Worm (Caenorhabditis elegans): ENCODE data around the gene pals-34.

DNA sequence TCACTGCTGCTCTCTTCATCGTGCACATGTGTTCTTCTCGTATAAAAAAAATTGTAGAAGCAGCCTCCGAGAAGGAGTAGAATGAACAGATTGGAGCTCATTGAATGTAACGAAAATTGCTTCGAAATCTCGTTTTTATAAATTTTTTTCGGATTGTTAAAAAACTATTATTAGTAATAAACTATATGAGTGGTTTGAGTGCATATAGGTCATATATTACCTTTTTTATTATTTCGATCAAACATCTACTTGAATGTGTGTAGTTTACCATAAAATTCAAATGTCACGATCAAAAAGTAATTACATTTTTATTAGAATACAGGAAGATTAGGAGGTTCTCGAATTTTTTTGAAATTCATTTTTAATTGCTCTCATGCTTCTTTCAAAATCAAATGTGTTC lies 3.4 kb downstream of the pals-34 start, which contains the start of gene clec-216:
- TF ChIP-seq cebp-2 (GFP tag; IDR thresholded peaks at IDR 0.05) (no peak), hsf-1 (GFP tag; IDR thresholded peaks at IDR 0.05) (no peak), snpc-3.4 (tag; optimal IDR thresholded peaks at IDR 0.05) (no peak), hrde-1 (tag; optimal IDR thresholded peaks at IDR 0.05; ENCODE audit: borderline replicate concordance) (no peak), madf-8 (GFP tag; conservative IDR thresholded peaks at IDR 0.05) (no peak), ceh-91 (GFP tag; IDR thresholded peaks at IDR 0.05) (no peak), unc-130 (GFP tag; optimal IDR thresholded peaks at IDR 0.05) (no peak), unc-62 (GFP tag; optimal IDR thresholded peaks at IDR 0.05) (no peak)
